Worm (Caenorhabditis elegans) whole organism, L1 larva: ENCODE results near the gene Y6E2A.4.

Experiments used
- blmp-1 ChIP-seq: fragments of 150-350 bp; optimal IDR thresholded peaks from 2 replicates; lab custom pipeline; 2014; ENCODE audit warnings: missing biosample characterization, missing genetic modification characterization
- fos-1 ChIP-seq: fragments of 150-350 bp; optimal IDR thresholded peaks from 2 replicates; lab custom pipeline; 2014; ENCODE audit warnings: missing biosample characterization, missing genetic modification characterization
- mdl-1 ChIP-seq, 2 experiments: fragments of 150-350 bp; optimal IDR thresholded peaks; 2 replicates each; lab custom pipeline; 2014 to 2017; ENCODE audit warnings: missing biosample characterization in 2 of 2, missing genetic modification characterization in 2 of 2, inconsistent platforms in 1 of 2
- skn-1 ChIP-seq: fragments of 150-350 bp; optimal IDR thresholded peaks from 2 replicates; lab custom pipeline; 2014; ENCODE audit warnings: missing biosample characterization, missing genetic modification characterization

ce11 chrV:15757645-15758044, 41.1 kb upstream of the Y6E2A.4 start:
- TF ChIP-seq blmp-1 (no peak), skn-1 (no peak), mdl-1 (tag; optimal IDR thresholded peaks at IDR 0.05; lab: Kevin White, UChicago) (no peak), fos-1 (tag; lab: Kevin White, UChicago) (no peak)
